Fruit fly (Drosophila melanogaster): ENCODE data around the gene CG13728.

dm6 chr3L:17393098-17393497 lies 10.6 kb upstream of the CG13728 start:
- no peak for TF ChIP-seq Sin3A (optimal IDR thresholded peaks at IDR 0.05)
- no peak for TF ChIP-seq h (optimal IDR thresholded peaks at IDR 0.05)
- TF ChIP-seq psq (optimal IDR thresholded peaks at IDR 0.05), result no peak
- TF ChIP-seq insv (optimal IDR thresholded peaks at IDR 0.05), result no peak
- no peak for TF ChIP-seq ttk (optimal IDR thresholded peaks at IDR 0.05)
- no peak for TF ChIP-seq Myc (optimal IDR thresholded peaks at IDR 0.05)

Data from Kc167 (cell line).